Worm (Caenorhabditis elegans) whole organism, L2 larva: ENCODE results near the gene F11A10.5.

Experiments used
- F13H6.1 ChIP-seq: sonication (generic microtip); optimal IDR thresholded peaks from 2 replicates; lab custom pipeline; 2016; ENCODE audit warnings: missing genetic modification characterization, missing compliant biosample characterization
- R02D3.7 ChIP-seq: fragments of 150-350 bp; optimal IDR thresholded peaks from 2 replicates; lab custom pipeline; 2014; ENCODE audit warnings: missing biosample characterization, missing genetic modification characterization
- aly-2 ChIP-seq: fragments of 150-350 bp; optimal IDR thresholded peaks from 2 replicates; lab custom pipeline; 2014; ENCODE audit warnings: missing biosample characterization, missing genetic modification characterization
- ceh-16 ChIP-seq: fragments of 150-350 bp; optimal IDR thresholded peaks from 2 replicates; lab custom pipeline; 2014; ENCODE audit warnings: missing biosample characterization, missing genetic modification characterization
- ceh-82 ChIP-seq: fragments of 150-350 bp; optimal IDR thresholded peaks from 2 replicates; lab custom pipeline; 2014; ENCODE audit warnings: missing biosample characterization, missing genetic modification characterization
- lin-13 ChIP-seq: fragments of 150-350 bp; optimal IDR thresholded peaks from 2 replicates; lab custom pipeline; 2014; ENCODE audit warnings: missing biosample characterization, missing genetic modification reagents, missing genetic modification characterization
- nhr-21 ChIP-seq: fragments of 150-350 bp; optimal IDR thresholded peaks from 2 replicates; lab custom pipeline; 2014; ENCODE audit warnings: missing biosample characterization, missing genetic modification characterization
- nhr-25 ChIP-seq: fragments of 150-350 bp; sonication (generic microtip); optimal IDR thresholded peaks from 3 replicates; lab custom pipeline; 2014; ENCODE audit warnings: missing biosample characterization, missing genetic modification characterization
- peb-1 ChIP-seq: fragments of 150-350 bp; optimal IDR thresholded peaks from 2 replicates; lab custom pipeline; 2014; ENCODE audit warnings: missing biosample characterization, missing genetic modification characterization
- snpc-4 ChIP-seq: fragments of 150-350 bp; optimal IDR thresholded peaks from 2 replicates; lab custom pipeline; 2014; ENCODE audit warnings: missing biosample characterization, missing genetic modification characterization
- unc-62 ChIP-seq: fragments of 150-350 bp; optimal IDR thresholded peaks from 2 replicates; lab custom pipeline; 2014; ENCODE audit warnings: missing biosample characterization, missing genetic modification reagents, missing genetic modification characterization

DNA sequence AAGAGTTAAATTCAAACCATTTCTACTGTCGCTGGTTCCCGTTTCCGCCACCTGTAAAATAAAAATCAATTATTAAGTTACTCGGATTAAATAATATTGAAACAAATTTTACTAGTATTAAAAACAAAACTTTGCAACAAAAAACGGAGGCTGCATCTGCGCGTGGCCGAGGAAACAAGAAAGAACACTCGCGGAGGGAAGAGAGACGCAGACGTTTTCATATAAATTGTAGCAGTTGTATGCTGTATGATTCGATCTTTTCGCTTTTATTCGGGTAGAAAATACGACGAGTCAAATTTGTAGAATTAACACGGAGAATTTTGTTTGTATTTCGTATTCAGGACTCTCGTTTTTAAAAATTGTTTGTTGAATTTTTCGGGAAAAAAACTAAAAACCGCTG, 51.8 kb downstream of the F11A10.5 start, which contains the start of gene B0001.3:
- no peak for TF ChIP-seq peb-1 (tag; lab: Kevin White, UChicago)
- no peak for TF ChIP-seq ceh-16
- TF ChIP-seq aly-2 (tag; lab: Kevin White, UChicago) = no peak
- TF ChIP-seq snpc-4 = no peak
- TF ChIP-seq unc-62 (GFP tag; lab: Kevin White, UChicago) = no peak
- TF ChIP-seq lin-13 (GFP tag; lab: Kevin White, UChicago) = no peak
- TF ChIP-seq F13H6.1 (tag; lab: Kevin White, UChicago) = no peak
- TF ChIP-seq ceh-82 (tag; lab: Kevin White, UChicago) = no peak
- no peak for TF ChIP-seq nhr-21 (tag; lab: Kevin White, UChicago)
- no peak for TF ChIP-seq R02D3.7 (tag; lab: Kevin White, UChicago)
- TF ChIP-seq nhr-25 = no peak
